Worm (Caenorhabditis elegans): Measurements from ENCODE around the gene sri-33.

- TF ChIP-seq nhr-129 (tag; optimal IDR thresholded peaks at IDR 0.05) (no peak), nhr-77 (tag; optimal IDR thresholded peaks at IDR 0.05) (no peak), zag-1 (tag; optimal IDR thresholded peaks at IDR 0.05) (no peak), alr-1 (tag; optimal IDR thresholded peaks at IDR 0.05) (no peak), elt-3 (tag; optimal IDR thresholded peaks at IDR 0.05) (no peak), mdl-1 (tag; optimal IDR thresholded peaks at IDR 0.05) (no peak), sem-4 (tag; optimal IDR thresholded peaks at IDR 0.05) (no peak), Y55F3AM.14 (GFP tag; optimal IDR thresholded peaks at IDR 0.05) (no peak)
Measured at ce11 chrII:3198998-3199397, 42.3 kb upstream of the sri-33 start, which contains the start of gene sri-51.

Data from whole organism, L2 larva.